Worm (Caenorhabditis elegans): ENCODE measurements around the gene com-1.

com-1 gene

ce11 chrIII:10869595-10869994 lies 26.6 kb upstream of the com-1 start:
- TF ChIP-seq nhr-12 (tag; optimal IDR thresholded peaks at IDR 0.05) = no peak
- no peak for TF ChIP-seq elt-3 (tag; optimal IDR thresholded peaks at IDR 0.05)
- TF ChIP-seq zip-8 (tag; optimal IDR thresholded peaks at IDR 0.05) = peak; percentile 49

ce11 chrIII:10870161-10870560 lies 26.0 kb upstream of the com-1 start:
- TF ChIP-seq ztf-11 (tag; optimal IDR thresholded peaks at IDR 0.05) = no peak

- no peak for TF ChIP-seq sem-2 (GFP tag; optimal IDR thresholded peaks at IDR 0.05)
- no peak for TF ChIP-seq mep-1 (tag; optimal IDR thresholded peaks at IDR 0.05)
- no peak for TF ChIP-seq mab-5 (tag; optimal IDR thresholded peaks at IDR 0.05)
Measured at ce11 chrIII:10870814-10871213, 25.3 kb upstream of the com-1 start.

- TF ChIP-seq M03D4.4 (tag; optimal IDR thresholded peaks at IDR 0.05) = no peak
- TF ChIP-seq zip-8 (tag; optimal IDR thresholded peaks at IDR 0.05) = no peak
- no peak for TF ChIP-seq lin-32 (GFP tag; optimal IDR thresholded peaks at IDR 0.05)
- no peak for TF ChIP-seq unc-39 (tag; optimal IDR thresholded peaks at IDR 0.05)
- TF ChIP-seq nhr-2 (tag; optimal IDR thresholded peaks at IDR 0.05) = no peak
- no peak for TF ChIP-seq pha-4 (tag; optimal IDR thresholded peaks at IDR 0.05)
Measured at ce11 chrIII:10875132-10875531, 21.0 kb upstream of the com-1 start, which contains the start of gene C44B9.2. C44B9.2 (plus strand) TSS chrIII:10875432.

- no peak for TF ChIP-seq zip-8 (tag; optimal IDR thresholded peaks at IDR 0.05)
- no peak for TF ChIP-seq lsy-2 (tag; optimal IDR thresholded peaks at IDR 0.05)
- TF ChIP-seq ceh-83 (GFP tag; optimal IDR thresholded peaks at IDR 0.05) = no peak
- TF ChIP-seq lin-13 (tag; optimal IDR thresholded peaks at IDR 0.05) = no peak
- no peak for TF ChIP-seq pha-4 (tag; optimal IDR thresholded peaks at IDR 0.05)
- no peak for TF ChIP-seq blmp-1 (tag; optimal IDR thresholded peaks at IDR 0.05)
- no peak for TF ChIP-seq nhr-12 (tag; optimal IDR thresholded peaks at IDR 0.05)
- no peak for TF ChIP-seq sptf-1 (tag; optimal IDR thresholded peaks at IDR 0.05)
Measured at ce11 chrIII:10877542-10877941, 18.6 kb upstream of the com-1 start.

ce11 chrIII:10880083-10880482 lies 16.1 kb upstream of the com-1 start, which contains the start of gene C44B9.3:
C44B9.3 (minus strand) TSS chrIII:10880183.
- TF ChIP-seq mls-2 (tag; optimal IDR thresholded peaks at IDR 0.05) = no peak
- no peak for TF ChIP-seq blmp-1 (tag; optimal IDR thresholded peaks at IDR 0.05)

- TF ChIP-seq snpc-4 (tag; optimal IDR thresholded peaks at IDR 0.05) (no peak), cnd-1 (tag; optimal IDR thresholded peaks at IDR 0.05) (no peak)
Measured at ce11 chrIII:10881462-10881861, 14.7 kb upstream of the com-1 start, which contains the start of gene athp-1. athp-1 (plus strand) TSS chrIII:10881766.

ce11 chrIII:10881996-10882395 lies 14.2 kb upstream of the com-1 start:
- TF ChIP-seq mls-2 (tag; optimal IDR thresholded peaks at IDR 0.05) (no peak), lin-32 (GFP tag; optimal IDR thresholded peaks at IDR 0.05) (no peak), M03D4.4 (tag; optimal IDR thresholded peaks at IDR 0.05) (peak; percentile 7), nhr-237 (tag; optimal IDR thresholded peaks at IDR 0.05) (no peak), cnd-1 (tag; optimal IDR thresholded peaks at IDR 0.05) (no peak), sptf-1 (tag; optimal IDR thresholded peaks at IDR 0.05) (no peak), bed-3 (GFP tag; optimal IDR thresholded peaks at IDR 0.05) (no peak), pha-4 (tag; optimal IDR thresholded peaks at IDR 0.05) (peak; percentile 52), sem-2 (GFP tag; optimal IDR thresholded peaks at IDR 0.05) (no peak), ham-2 (GFP tag; optimal IDR thresholded peaks at IDR 0.05) (no peak), flh-1 (GFP tag; optimal IDR thresholded peaks at IDR 0.05) (no peak), nhr-76 (tag; optimal IDR thresholded peaks at IDR 0.05) (no peak), elt-1 (tag; optimal IDR thresholded peaks at IDR 0.05; ENCODE audit: borderline replicate concordance, insufficient read depth) (no peak), nhr-2 (tag; optimal IDR thresholded peaks at IDR 0.05) (no peak), lsy-2 (tag; optimal IDR thresholded peaks at IDR 0.05) (peak; percentile 24), unc-39 (tag; optimal IDR thresholded peaks at IDR 0.05) (no peak), mep-1 (tag; optimal IDR thresholded peaks at IDR 0.05) (peak; percentile 26), ceh-83 (GFP tag; optimal IDR thresholded peaks at IDR 0.05) (no peak), nhr-12 (tag; optimal IDR thresholded peaks at IDR 0.05) (no peak), hlh-1 (tag; optimal IDR thresholded peaks at IDR 0.05) (no peak), ces-1 (GFP tag; optimal IDR thresholded peaks at IDR 0.05) (peak; percentile 77), elt-3 (tag; optimal IDR thresholded peaks at IDR 0.05) (no peak), lin-13 (tag; optimal IDR thresholded peaks at IDR 0.05) (peak; percentile 47), drap-1 (GFP tag; optimal IDR thresholded peaks at IDR 0.05) (no peak), nhr-28 (tag; optimal IDR thresholded peaks at IDR 0.05) (no peak), unc-62 (GFP tag; optimal IDR thresholded peaks at IDR 0.05) (no peak), ztf-11 (tag; optimal IDR thresholded peaks at IDR 0.05) (no peak), ceh-39 (tag; optimal IDR thresholded peaks at IDR 0.05) (no peak), snpc-4 (tag; optimal IDR thresholded peaks at IDR 0.05) (no peak), ceh-43 (GFP tag; optimal IDR thresholded peaks at IDR 0.05) (no peak), blmp-1 (tag; optimal IDR thresholded peaks at IDR 0.05) (no peak), unc-120 (tag; optimal IDR thresholded peaks at IDR 0.05; ENCODE audit: poor library complexity, severe bottlenecking) (no peak), mab-5 (tag; optimal IDR thresholded peaks at IDR 0.05) (no peak), zip-8 (tag; optimal IDR thresholded peaks at IDR 0.05) (no peak)

Data from whole organism, mixed stage, embryonic.